Worm (Caenorhabditis elegans) whole organism, L1 larva: ENCODE data around the gene Y22D7AL.16.

Experiments used
- C04F5.9 ChIP-seq: sonication (generic microtip); optimal IDR thresholded peaks from 2 replicates; lab custom pipeline; 2016; ENCODE audit warnings: missing genetic modification characterization, missing compliant biosample characterization
- C16A3.4 ChIP-seq: fragments of 150-350 bp; optimal IDR thresholded peaks from 2 replicates; lab custom pipeline; 2014; ENCODE audit warnings: missing biosample characterization, missing genetic modification characterization
- C34B4.2 ChIP-seq: sonication (generic microtip); optimal IDR thresholded peaks from 2 replicates; lab custom pipeline; 2017; ENCODE audit warnings: mild to moderate bottlenecking, missing genetic modification characterization, missing compliant biosample characterization
- alr-1 ChIP-seq: fragments of 200-800 bp; sonication (Bioruptor generic); optimal IDR thresholded peaks from 2 replicates; lab custom pipeline; 2018; ENCODE audit warnings: borderline replicate concordance, mild to moderate bottlenecking, missing genetic modification characterization, missing compliant biosample characterization
- blmp-1 ChIP-seq: fragments of 150-350 bp; optimal IDR thresholded peaks from 2 replicates; lab custom pipeline; 2014; ENCODE audit warnings: missing biosample characterization, missing genetic modification characterization
- ceh-82 ChIP-seq, 3 experiments: fragments of 150-350 bp in 1 of 3; sonication (generic microtip) in 2 of 3; optimal IDR thresholded peaks; 2 replicates each; lab custom pipeline; 2014 to 2017; ENCODE audit warnings: missing biosample characterization in 3 of 3, missing genetic modification characterization in 3 of 3
- dpl-1 ChIP-seq, 3 experiments: fragments of 150-350 bp in 2 of 3; sonication (generic microtip) in 1 of 3; optimal IDR thresholded peaks; 2 replicates each; lab custom pipeline; 2014 to 2017; ENCODE audit warnings: missing biosample characterization in 3 of 3, missing genetic modification characterization in 3 of 3, missing genetic modification reagents in 3 of 3
- dsc-1 ChIP-seq: sonication (generic microtip); optimal IDR thresholded peaks from 2 replicates; lab custom pipeline; 2016; ENCODE audit warnings: mild to moderate bottlenecking, missing genetic modification characterization, missing compliant biosample characterization
- efl-1 ChIP-seq, 4 experiments: fragments of 150-350 bp; optimal IDR thresholded peaks in 3 of 4; peaks in 1 of 4; 1 replicate in 1 of 4; 2 replicates in 3 of 4; lab custom pipeline; 2014; ENCODE audit warnings: missing biosample characterization in 2 of 4, missing genetic modification characterization in 2 of 4, missing genetic modification reagents in 2 of 4
- efl-3 ChIP-seq: fragments of 200-800 bp; sonication (Bioruptor generic); optimal IDR thresholded peaks from 2 replicates; lab custom pipeline; 2018; ENCODE audit warnings: mild to moderate bottlenecking, missing genetic modification characterization, missing compliant biosample characterization
- egl-27 ChIP-seq, 2 experiments: fragments of 150-350 bp in 1 of 2; sonication (generic microtip); optimal IDR thresholded peaks; 3 replicates each; lab custom pipeline; 2017 to 2018; ENCODE audit warnings: missing biosample characterization in 2 of 2, missing genetic modification characterization in 2 of 2, missing genetic modification reagents in 2 of 2
- fkh-4 ChIP-seq: sonication (generic microtip); optimal IDR thresholded peaks from 2 replicates; lab custom pipeline; 2016; ENCODE audit warnings: missing compliant biosample characterization, missing genetic modification characterization, borderline replicate concordance
- fkh-8 ChIP-seq: sonication (generic microtip); optimal IDR thresholded peaks from 2 replicates; lab custom pipeline; 2016; ENCODE audit warnings: mild to moderate bottlenecking, missing genetic modification characterization, missing compliant biosample characterization
- hpl-2 ChIP-seq: fragments of 150-350 bp; optimal IDR thresholded peaks from 2 replicates; lab custom pipeline; 2014; ENCODE audit warnings: missing biosample characterization, missing genetic modification reagents, missing genetic modification characterization
- irx-1 ChIP-seq: sonication (generic microtip); optimal IDR thresholded peaks from 2 replicates; lab custom pipeline; 2016; ENCODE audit warnings: missing genetic modification characterization, missing compliant biosample characterization
- isw-1 ChIP-seq: fragments of 200-800 bp; sonication (Bioruptor generic); IDR thresholded peaks from 2 replicates; pipeline ENCODE4 v1.3.6; 2022; ENCODE audit warnings: missing genetic modification characterization, missing compliant biosample characterization
- jun-1 ChIP-seq: fragments of 150-350 bp; optimal IDR thresholded peaks from 2 replicates; lab custom pipeline; 2014; ENCODE audit warnings: missing biosample characterization, missing genetic modification reagents, missing genetic modification characterization
- lin-13 ChIP-seq: fragments of 150-350 bp; optimal IDR thresholded peaks from 2 replicates; lab custom pipeline; 2014; ENCODE audit warnings: missing biosample characterization, missing genetic modification reagents, missing genetic modification characterization
- lin-14 ChIP-seq: fragments of 200-800 bp; sonication (Bioruptor generic); optimal IDR thresholded peaks from 2 replicates; lab custom pipeline; 2018; ENCODE audit warnings: mild to moderate bottlenecking, missing genetic modification characterization, moderate library complexity, missing compliant biosample characterization
- lin-35 ChIP-seq, 2 experiments: fragments of 150-350 bp; optimal IDR thresholded peaks; 2 replicates each; lab custom pipeline; 2014; ENCODE audit warnings: missing biosample characterization in 2 of 2, missing genetic modification characterization in 2 of 2, missing genetic modification reagents in 2 of 2
- lsy-2 ChIP-seq, 2 experiments: fragments of 150-350 bp; optimal IDR thresholded peaks; 2 replicates each; lab custom pipeline; 2014; ENCODE audit warnings: missing biosample characterization in 2 of 2, missing genetic modification characterization in 2 of 2
- mab-9 ChIP-seq: fragments of 200-800 bp; sonication (Bioruptor generic); IDR thresholded peaks from 2 replicates; pipeline ENCODE4 v1.3.6; 2022; ENCODE audit warnings: missing genetic modification reagents, missing genetic modification characterization, missing compliant biosample characterization
- mdl-1 ChIP-seq, 2 experiments: fragments of 150-350 bp; optimal IDR thresholded peaks; 2 replicates each; lab custom pipeline; 2014 to 2017; ENCODE audit warnings: missing biosample characterization in 2 of 2, missing genetic modification characterization in 2 of 2, inconsistent platforms in 1 of 2
- mef-2 ChIP-seq: fragments of 150-350 bp; optimal IDR thresholded peaks from 2 replicates; lab custom pipeline; 2014; ENCODE audit warnings: missing biosample characterization, missing genetic modification characterization
- mep-1 ChIP-seq: fragments of 150-350 bp; optimal IDR thresholded peaks from 2 replicates; lab custom pipeline; 2014; ENCODE audit warnings: missing biosample characterization, missing genetic modification characterization
- nhr-11 ChIP-seq: fragments of 150-350 bp; optimal IDR thresholded peaks from 2 replicates; lab custom pipeline; 2014; ENCODE audit warnings: missing biosample characterization, missing genetic modification characterization
- nhr-20 ChIP-seq: sonication (generic microtip); optimal IDR thresholded peaks from 2 replicates; lab custom pipeline; 2016; ENCODE audit warnings: mild to moderate bottlenecking, missing genetic modification characterization, missing compliant biosample characterization
- nhr-237 ChIP-seq: fragments of 150-350 bp; optimal IDR thresholded peaks from 2 replicates; lab custom pipeline; 2014; ENCODE audit warnings: missing biosample characterization, missing genetic modification characterization
- nhr-76 ChIP-seq: sonication (generic microtip); optimal IDR thresholded peaks from 2 replicates; lab custom pipeline; 2017; ENCODE audit warnings: missing biosample characterization, missing genetic modification characterization
- nhr-85 ChIP-seq: sonication (generic microtip); peaks from one replicate; lab custom pipeline; 2016; ENCODE audit warnings: missing genetic modification characterization, inconsistent platforms, missing compliant biosample characterization
- nhr-90 ChIP-seq: sonication (generic microtip); optimal IDR thresholded peaks from 2 replicates; lab custom pipeline; 2016; ENCODE audit warnings: mild to moderate bottlenecking, missing genetic modification characterization, missing compliant biosample characterization; ENCODE audit not compliant: poor library complexity
- pag-3 ChIP-seq: sonication (generic microtip); optimal IDR thresholded peaks from 2 replicates; lab custom pipeline; 2017; ENCODE audit warnings: missing genetic modification characterization, mild to moderate bottlenecking, missing compliant biosample characterization, antibody characterized with exemption, borderline replicate concordance; ENCODE audit not compliant: insufficient read depth
- rnt-1 ChIP-seq: sonication (generic microtip); optimal IDR thresholded peaks from 2 replicates; lab custom pipeline; 2016; ENCODE audit warnings: mild to moderate bottlenecking, missing genetic modification characterization, moderate library complexity, missing compliant biosample characterization
- skn-1 ChIP-seq: fragments of 150-350 bp; optimal IDR thresholded peaks from 2 replicates; lab custom pipeline; 2014; ENCODE audit warnings: missing biosample characterization, missing genetic modification characterization
- snu-23 ChIP-seq: sonication (generic microtip); optimal IDR thresholded peaks from 2 replicates; lab custom pipeline; 2016; ENCODE audit warnings: missing genetic modification characterization, missing compliant biosample characterization
- sptf-1 ChIP-seq: fragments of 150-350 bp; optimal IDR thresholded peaks from 2 replicates; lab custom pipeline; 2014; ENCODE audit warnings: missing biosample characterization, missing genetic modification characterization
- sup-37 ChIP-seq: fragments of 200-800 bp; sonication (Bioruptor generic); optimal IDR thresholded peaks from 2 replicates; lab custom pipeline; 2018; ENCODE audit warnings: mild to moderate bottlenecking, missing genetic modification characterization, missing compliant biosample characterization
- swsn-7 ChIP-seq: sonication (generic microtip); optimal IDR thresholded peaks from 2 replicates; lab custom pipeline; 2016; ENCODE audit warnings: missing genetic modification characterization, missing compliant biosample characterization
- unc-130 ChIP-seq: fragments of 150-350 bp; optimal IDR thresholded peaks from 2 replicates; lab custom pipeline; 2017; ENCODE audit warnings: missing biosample characterization, missing genetic modification characterization, inconsistent platforms
- unc-30 ChIP-seq: sonication (generic microtip); optimal IDR thresholded peaks from 2 replicates; lab custom pipeline; 2017; ENCODE audit warnings: missing biosample characterization, missing genetic modification characterization
- vab-15 ChIP-seq: sonication (generic microtip); optimal IDR thresholded peaks from 2 replicates; lab custom pipeline; 2017; ENCODE audit warnings: missing genotype, mild to moderate bottlenecking, missing genetic modification characterization, missing compliant biosample characterization
- xbp-1 ChIP-seq: sonication (generic microtip); optimal IDR thresholded peaks from 2 replicates; lab custom pipeline; 2016; ENCODE audit warnings: missing genetic modification characterization, missing compliant biosample characterization
- zip-4 ChIP-seq: fragments of 200-800 bp; sonication (Bioruptor generic); optimal IDR thresholded peaks from 2 replicates; lab custom pipeline; 2018; ENCODE audit warnings: mild to moderate bottlenecking, missing genetic modification characterization, moderate library complexity, missing compliant biosample characterization
- ztf-11 ChIP-seq, 2 experiments: sonication (generic microtip); optimal IDR thresholded peaks; 2 replicates each; lab custom pipeline; 2016 to 2017; ENCODE audit warnings: missing genetic modification characterization in 2 of 2, missing biosample characterization in 1 of 2, missing compliant biosample characterization in 1 of 2
- ztf-4 ChIP-seq: fragments of 150-350 bp; optimal IDR thresholded peaks from 2 replicates; lab custom pipeline; 2014; ENCODE audit warnings: missing biosample characterization, missing genetic modification characterization

The Y22D7AL.16 gene

ce11 chrIII:1680996-1681395, 16.0 kb upstream of the Y22D7AL.16 start (continued):
- TF ChIP-seq pag-3 (tag; lab: Kevin White, UChicago) (no peak), fkh-4 (tag; lab: Kevin White, UChicago) (no peak), fkh-8 (tag; lab: Kevin White, UChicago) (peak; percentile 43), swsn-7 (peak; percentile 84), egl-27 (tag; optimal IDR thresholded peaks at IDR 0.05; lab: Kevin White, UChicago) (peak in 1 of 2 experiments; percentile 11), nhr-76 (tag; lab: Kevin White, UChicago) (no peak), ztf-4 (tag; lab: Kevin White, UChicago) (peak; percentile 75), unc-130 (peak; percentile 95), lin-13 (GFP tag; lab: Kevin White, UChicago) (peak; percentile 75), zip-4 (GFP tag; lab: Kevin White, UChicago) (no peak), efl-1 (optimal IDR thresholded peaks at IDR 0.05; lab: Kevin White, UChicago) (peak; percentile 79 to 80), efl-1 (GFP tag; optimal IDR thresholded peaks at IDR 0.05 in 1 of 2; lab: Kevin White, UChicago) (peak; percentile 30 to 95), blmp-1 (tag; lab: Kevin White, UChicago) (peak; percentile 78), snu-23 (GFP tag; lab: Kevin White, UChicago) (peak; percentile 85), sptf-1 (tag; lab: Kevin White, UChicago) (no peak), nhr-11 (tag; lab: Kevin White, UChicago) (no peak), lsy-2 (tag; optimal IDR thresholded peaks at IDR 0.05; lab: Kevin White, UChicago) (peak; percentile 74 to 80), C34B4.2 (no peak), mab-9 (GFP tag; lab: Robert Waterston, UW) (peak; percentile 37; the same call in 1 of the 2 replicates), C04F5.9 (tag; lab: Kevin White, UChicago) (no peak), ztf-11 (tag; optimal IDR thresholded peaks at IDR 0.05; lab: Kevin White, UChicago) (peak in 1 of 2 experiments; percentile 1), xbp-1 (peak; percentile 50), nhr-90 (peak; percentile 94), ceh-82 (tag; optimal IDR thresholded peaks at IDR 0.05; lab: Kevin White, UChicago) (peak; percentile 11 to 51 (median 14)), vab-15 (tag; lab: Kevin White, UChicago) (peak; percentile 56), dsc-1 (tag; lab: Kevin White, UChicago) (peak; percentile 48), mep-1 (tag; lab: Kevin White, UChicago) (peak; percentile 77), nhr-20 (tag; lab: Kevin White, UChicago) (peak; percentile 90), alr-1 (tag; lab: Kevin White, UChicago) (no peak), C16A3.4 (peak; percentile 40), mdl-1 (tag; optimal IDR thresholded peaks at IDR 0.05; lab: Kevin White, UChicago) (peak in 1 of 2 experiments; percentile 89), irx-1 (tag; lab: Kevin White, UChicago) (peak; percentile 52), skn-1 (peak; percentile 20), mef-2 (no peak), sup-37 (GFP tag; lab: Kevin White, UChicago) (no peak), lin-14 (GFP tag; lab: Kevin White, UChicago) (peak; percentile 92), hpl-2 (GFP tag; lab: Kevin White, UChicago) (peak; percentile 22), efl-3 (GFP tag; lab: Kevin White, UChicago) (peak; percentile 5), isw-1 (GFP tag; lab: Robert Waterston, UW) (no peak), nhr-237 (peak; percentile 30), jun-1 (tag; lab: Kevin White, UChicago) (peak; percentile 74), nhr-85 (tag; lab: Kevin White, UChicago) (peak; percentile 99), lin-35 (GFP tag; optimal IDR thresholded peaks at IDR 0.05; lab: Kevin White, UChicago) (peak; percentile 23 to 86), dpl-1 (GFP tag; optimal IDR thresholded peaks at IDR 0.05; lab: Kevin White, UChicago) (peak; percentile 1 to 63 (median 35)), unc-30 (tag; lab: Kevin White, UChicago) (no peak), rnt-1 (tag; lab: Kevin White, UChicago) (peak; percentile 90)
